Fruit fly (Drosophila melanogaster): ENCODE results near the gene CG44014.

CG44014 gene

DNA sequence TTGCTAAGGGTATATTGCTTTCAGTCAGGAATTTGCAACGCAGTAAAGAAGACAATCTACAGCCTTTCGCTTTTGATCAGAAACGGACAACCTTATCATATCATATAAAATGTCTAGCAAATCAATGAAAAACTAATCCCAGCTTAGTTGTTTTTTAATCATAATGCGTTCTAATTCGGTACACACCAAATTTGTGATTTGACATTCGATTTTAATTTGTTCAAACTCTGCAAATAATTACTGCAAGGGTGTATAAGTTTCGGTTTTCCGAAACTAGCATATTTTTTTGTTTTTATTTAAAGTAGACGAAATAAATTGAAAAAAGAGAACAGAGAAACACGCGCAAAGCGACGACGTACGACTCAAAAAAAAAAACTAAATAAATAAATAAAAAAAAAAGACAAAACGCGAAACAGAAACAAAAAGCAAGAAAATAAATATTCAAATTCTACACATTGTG lies 35.9 kb downstream of the CG44014 start:
- TF ChIP-seq pdm3 (GFP tag; optimal IDR thresholded peaks at IDR 0.05) (peak; percentile 13), Hr4 (GFP tag; optimal IDR thresholded peaks at IDR 0.05) (peak; percentile 30), CG8119 (GFP tag; IDR thresholded peaks at IDR 0.05) (peak; percentile 49; the same call in 1 of the 3 replicates), CG34406 (GFP tag; optimal IDR thresholded peaks at IDR 0.05) (no peak), CG15336 (GFP tag; IDR thresholded peaks at IDR 0.05) (peak; percentile 32), CG16779 (tag; optimal IDR thresholded peaks at IDR 0.05) (no peak), CG10631 (GFP tag; optimal IDR thresholded peaks at IDR 0.05) (no peak), Sox102F (GFP tag; optimal IDR thresholded peaks at IDR 0.05) (peak; percentile 14), CG4318 (GFP tag; optimal IDR thresholded peaks at IDR 0.05) (no peak), Eip78C (GFP tag) (peak; percentile 61), dac (GFP tag; optimal IDR thresholded peaks at IDR 0.05) (no peak), eg (GFP tag; IDR thresholded peaks at IDR 0.05) (peak; percentile 79), Lpt (GFP tag; optimal IDR thresholded peaks at IDR 0.05) (no peak), fd85E (GFP tag; optimal IDR thresholded peaks at IDR 0.05) (no peak), Ets96B (tag; optimal IDR thresholded peaks at IDR 0.05) (no peak), Sox14 (GFP tag; optimal IDR thresholded peaks at IDR 0.05) (no peak), CG11902 (GFP tag; optimal IDR thresholded peaks at IDR 0.05) (no peak), CG3919 (GFP tag; optimal IDR thresholded peaks at IDR 0.05) (no peak), ss (GFP tag; optimal IDR thresholded peaks at IDR 0.05) (no peak), CG11294 (GFP tag; IDR thresholded peaks at IDR 0.05) (no peak), CG31627 (GFP tag; optimal IDR thresholded peaks at IDR 0.05) (peak; percentile 31), CG32006 (GFP tag; optimal IDR thresholded peaks at IDR 0.05) (peak; percentile 24), CG6163 (GFP tag; IDR thresholded peaks at IDR 0.05) (0 out of 3 replicates have a peak, but pooled peaks have one; percentile 27), Hr39 (GFP tag; optimal IDR thresholded peaks at IDR 0.05) (peak; percentile 43), svp (GFP tag) (peak; percentile 66), salr (GFP tag; optimal IDR thresholded peaks at IDR 0.05) (no peak), CG8632 (GFP tag; optimal IDR thresholded peaks at IDR 0.05) (no peak), CG9139 (GFP tag; optimal IDR thresholded peaks at IDR 0.05) (no peak), Ets21C (GFP tag; optimal IDR thresholded peaks at IDR 0.05) (no peak), CG1621 (tag; optimal IDR thresholded peaks at IDR 0.05) (no peak), CG7368 (GFP tag; optimal IDR thresholded peaks at IDR 0.05) (no peak), dsx (GFP tag; optimal IDR thresholded peaks at IDR 0.05; ENCODE audit: poor library complexity, severe bottlenecking) (no peak), CG6792 (GFP tag; optimal IDR thresholded peaks at IDR 0.05) (no peak), cyc (GFP tag; optimal IDR thresholded peaks at IDR 0.05) (no peak), esn (GFP tag; optimal IDR thresholded peaks at IDR 0.05) (peak; percentile 30), CG6276 (GFP tag; optimal IDR thresholded peaks at IDR 0.05) (peak; percentile 61), topi (GFP tag; optimal IDR thresholded peaks at IDR 0.05) (peak; percentile 16), fkh (GFP tag; optimal IDR thresholded peaks at IDR 0.05) (peak; percentile 18), Blimp-1 (GFP tag; optimal IDR thresholded peaks at IDR 0.05) (no peak), CG11762 (GFP tag; optimal IDR thresholded peaks at IDR 0.05; ENCODE audit: insufficient read depth) (no peak), CG3032 (tag; optimal IDR thresholded peaks at IDR 0.05) (no peak)

DNA sequence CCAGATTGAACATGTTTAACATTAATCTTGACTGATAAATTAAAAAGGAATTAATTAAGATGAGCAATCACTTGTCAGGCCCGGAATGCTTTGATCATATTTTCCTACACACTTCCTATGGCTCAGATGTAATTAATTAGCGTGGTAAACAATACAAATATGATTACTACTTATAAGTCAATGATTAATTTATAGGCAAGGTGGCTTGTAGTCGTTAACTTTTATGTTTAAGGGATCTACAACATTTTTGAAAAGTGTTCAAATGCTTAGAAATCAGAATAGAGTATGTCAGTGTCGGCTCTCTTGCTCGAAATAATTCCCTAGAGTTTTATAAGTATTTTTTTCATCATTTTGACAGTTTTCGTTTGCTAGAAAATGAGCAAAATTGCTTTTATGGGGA lies 36.9 kb downstream of the CG44014 start:
- TF ChIP-seq Hr39 (GFP tag; optimal IDR thresholded peaks at IDR 0.05) (no peak), dac (GFP tag; optimal IDR thresholded peaks at IDR 0.05) (no peak), CG10669 (GFP tag; optimal IDR thresholded peaks at IDR 0.05) (no peak), CG16779 (tag; optimal IDR thresholded peaks at IDR 0.05) (no peak), fd59A (GFP tag; optimal IDR thresholded peaks at IDR 0.05) (no peak), Ets21C (GFP tag; optimal IDR thresholded peaks at IDR 0.05) (no peak), CG11762 (GFP tag; optimal IDR thresholded peaks at IDR 0.05; ENCODE audit: insufficient read depth) (no peak), CG6276 (GFP tag; optimal IDR thresholded peaks at IDR 0.05) (no peak)

Data from whole organism, prepupa.